Worm (Caenorhabditis elegans) whole organism, L1 larva: Measurements from ENCODE around the gene T22D1.1.
A peak's percentile ranks its signal among the peaks of the same experiment; 100 is the strongest.

Experiments used
- C16A3.4 ChIP-seq: fragments of 150-350 bp; optimal IDR thresholded peaks from 2 replicates; lab custom pipeline; 2014; ENCODE audit warnings: missing biosample characterization, missing genetic modification characterization
- Y116A8C.19 ChIP-seq: sonication (generic microtip); optimal IDR thresholded peaks from 2 replicates; lab custom pipeline; 2016; ENCODE audit warnings: missing compliant biosample characterization, missing genetic modification characterization, borderline replicate concordance
- alr-1 ChIP-seq: fragments of 200-800 bp; sonication (Bioruptor generic); optimal IDR thresholded peaks from 2 replicates; lab custom pipeline; 2018; ENCODE audit warnings: borderline replicate concordance, mild to moderate bottlenecking, missing genetic modification characterization, missing compliant biosample characterization
- aly-2 ChIP-seq: fragments of 150-350 bp; optimal IDR thresholded peaks from 2 replicates; lab custom pipeline; 2014; ENCODE audit warnings: missing biosample characterization, missing genetic modification characterization
- blmp-1 ChIP-seq: fragments of 150-350 bp; optimal IDR thresholded peaks from 2 replicates; lab custom pipeline; 2014; ENCODE audit warnings: missing biosample characterization, missing genetic modification characterization
- ceh-82 ChIP-seq, 3 experiments: fragments of 150-350 bp in 1 of 3; sonication (generic microtip) in 2 of 3; optimal IDR thresholded peaks; 2 replicates each; lab custom pipeline; 2014 to 2017; ENCODE audit warnings: missing biosample characterization in 3 of 3, missing genetic modification characterization in 3 of 3
- dpl-1 ChIP-seq, 3 experiments: fragments of 150-350 bp in 2 of 3; sonication (generic microtip) in 1 of 3; optimal IDR thresholded peaks; 2 replicates each; lab custom pipeline; 2014 to 2017; ENCODE audit warnings: missing biosample characterization in 3 of 3, missing genetic modification characterization in 3 of 3, missing genetic modification reagents in 3 of 3
- efl-1 ChIP-seq, 4 experiments: fragments of 150-350 bp; optimal IDR thresholded peaks in 3 of 4; peaks in 1 of 4; 1 replicate in 1 of 4; 2 replicates in 3 of 4; lab custom pipeline; 2014; ENCODE audit warnings: missing biosample characterization in 2 of 4, missing genetic modification characterization in 2 of 4, missing genetic modification reagents in 2 of 4
- egl-13 ChIP-seq: sonication (generic microtip); optimal IDR thresholded peaks from 2 replicates; lab custom pipeline; 2016; ENCODE audit warnings: missing genotype, missing genetic modification reagents, missing genetic modification characterization, missing compliant biosample characterization
- ets-5 ChIP-seq: fragments of 200-800 bp; sonication (Bioruptor generic); IDR thresholded peaks from 2 replicates; pipeline ENCODE4 v1.3.6; 2022; ENCODE audit warnings: missing genetic modification characterization, missing compliant biosample characterization
- fkh-10 ChIP-seq: sonication (generic microtip); optimal IDR thresholded peaks from 2 replicates; lab custom pipeline; 2017; ENCODE audit warnings: missing biosample characterization, missing genetic modification reagents, missing genetic modification characterization
- fkh-4 ChIP-seq: sonication (generic microtip); optimal IDR thresholded peaks from 2 replicates; lab custom pipeline; 2016; ENCODE audit warnings: missing compliant biosample characterization, missing genetic modification characterization, borderline replicate concordance
- fkh-8 ChIP-seq: sonication (generic microtip); optimal IDR thresholded peaks from 2 replicates; lab custom pipeline; 2016; ENCODE audit warnings: mild to moderate bottlenecking, missing genetic modification characterization, missing compliant biosample characterization
- grh-1 ChIP-seq: fragments of 200-800 bp; sonication (Bioruptor generic); IDR thresholded peaks from 2 replicates; pipeline ENCODE4 v1.3.6; 2022; ENCODE audit warnings: missing genetic modification reagents, missing genetic modification characterization, missing compliant biosample characterization
- hlh-17 ChIP-seq: fragments of 200-800 bp; sonication (Bioruptor generic); optimal IDR thresholded peaks from 2 replicates; lab custom pipeline; 2018; ENCODE audit warnings: missing genetic modification characterization, mild to moderate bottlenecking, missing compliant biosample characterization, moderate library complexity, borderline replicate concordance
- irx-1 ChIP-seq: sonication (generic microtip); optimal IDR thresholded peaks from 2 replicates; lab custom pipeline; 2016; ENCODE audit warnings: missing genetic modification characterization, missing compliant biosample characterization
- isw-1 ChIP-seq: fragments of 200-800 bp; sonication (Bioruptor generic); IDR thresholded peaks from 2 replicates; pipeline ENCODE4 v1.3.6; 2022; ENCODE audit warnings: missing genetic modification characterization, missing compliant biosample characterization
- jun-1 ChIP-seq: fragments of 150-350 bp; optimal IDR thresholded peaks from 2 replicates; lab custom pipeline; 2014; ENCODE audit warnings: missing biosample characterization, missing genetic modification reagents, missing genetic modification characterization
- lin-13 ChIP-seq: fragments of 150-350 bp; optimal IDR thresholded peaks from 2 replicates; lab custom pipeline; 2014; ENCODE audit warnings: missing biosample characterization, missing genetic modification reagents, missing genetic modification characterization
- lin-35 ChIP-seq, 2 experiments: fragments of 150-350 bp; optimal IDR thresholded peaks; 2 replicates each; lab custom pipeline; 2014; ENCODE audit warnings: missing biosample characterization in 2 of 2, missing genetic modification characterization in 2 of 2, missing genetic modification reagents in 2 of 2
- mab-9 ChIP-seq: fragments of 200-800 bp; sonication (Bioruptor generic); IDR thresholded peaks from 2 replicates; pipeline ENCODE4 v1.3.6; 2022; ENCODE audit warnings: missing genetic modification reagents, missing genetic modification characterization, missing compliant biosample characterization
- mep-1 ChIP-seq: fragments of 150-350 bp; optimal IDR thresholded peaks from 2 replicates; lab custom pipeline; 2014; ENCODE audit warnings: missing biosample characterization, missing genetic modification characterization
- nhr-19 ChIP-seq: fragments of 200-800 bp; sonication (Bioruptor generic); conservative IDR thresholded peaks from 2 replicates; pipeline ENCODE4 v1.3.6; 2022; ENCODE audit warnings: missing genetic modification characterization, missing compliant biosample characterization
- nhr-20 ChIP-seq: sonication (generic microtip); optimal IDR thresholded peaks from 2 replicates; lab custom pipeline; 2016; ENCODE audit warnings: mild to moderate bottlenecking, missing genetic modification characterization, missing compliant biosample characterization
- nhr-237 ChIP-seq: fragments of 150-350 bp; optimal IDR thresholded peaks from 2 replicates; lab custom pipeline; 2014; ENCODE audit warnings: missing biosample characterization, missing genetic modification characterization
- nhr-76 ChIP-seq: sonication (generic microtip); optimal IDR thresholded peaks from 2 replicates; lab custom pipeline; 2017; ENCODE audit warnings: missing biosample characterization, missing genetic modification characterization
- nhr-77 ChIP-seq: fragments of 150-350 bp; optimal IDR thresholded peaks from 2 replicates; lab custom pipeline; 2014; ENCODE audit warnings: missing biosample characterization, missing genetic modification characterization
- pax-3 ChIP-seq: fragments of 200-800 bp; sonication (Bioruptor generic); optimal IDR thresholded peaks from 2 replicates; lab custom pipeline; 2018; ENCODE audit warnings: mild to moderate bottlenecking, missing genetic modification characterization, moderate library complexity, missing compliant biosample characterization
- rnt-1 ChIP-seq: sonication (generic microtip); optimal IDR thresholded peaks from 2 replicates; lab custom pipeline; 2016; ENCODE audit warnings: mild to moderate bottlenecking, missing genetic modification characterization, moderate library complexity, missing compliant biosample characterization
- skn-1 ChIP-seq: fragments of 150-350 bp; optimal IDR thresholded peaks from 2 replicates; lab custom pipeline; 2014; ENCODE audit warnings: missing biosample characterization, missing genetic modification characterization
- snu-23 ChIP-seq: sonication (generic microtip); optimal IDR thresholded peaks from 2 replicates; lab custom pipeline; 2016; ENCODE audit warnings: missing genetic modification characterization, missing compliant biosample characterization
- swsn-7 ChIP-seq: sonication (generic microtip); optimal IDR thresholded peaks from 2 replicates; lab custom pipeline; 2016; ENCODE audit warnings: missing genetic modification characterization, missing compliant biosample characterization
- tbx-2 ChIP-seq: sonication (generic microtip); optimal IDR thresholded peaks from 2 replicates; lab custom pipeline; 2016; ENCODE audit warnings: missing genetic modification characterization, missing compliant biosample characterization
- unc-62 ChIP-seq: fragments of 150-350 bp; optimal IDR thresholded peaks from 2 replicates; lab custom pipeline; 2014; ENCODE audit warnings: missing biosample characterization, missing genetic modification reagents, missing genetic modification characterization
- unc-86 ChIP-seq: sonication (generic microtip); optimal IDR thresholded peaks from 2 replicates; lab custom pipeline; 2016; ENCODE audit warnings: missing genetic modification characterization, missing compliant biosample characterization
- xbp-1 ChIP-seq: sonication (generic microtip); optimal IDR thresholded peaks from 2 replicates; lab custom pipeline; 2016; ENCODE audit warnings: missing genetic modification characterization, missing compliant biosample characterization
- zip-4 ChIP-seq: fragments of 200-800 bp; sonication (Bioruptor generic); optimal IDR thresholded peaks from 2 replicates; lab custom pipeline; 2018; ENCODE audit warnings: mild to moderate bottlenecking, missing genetic modification characterization, moderate library complexity, missing compliant biosample characterization

The T22D1.1 gene

DNA sequence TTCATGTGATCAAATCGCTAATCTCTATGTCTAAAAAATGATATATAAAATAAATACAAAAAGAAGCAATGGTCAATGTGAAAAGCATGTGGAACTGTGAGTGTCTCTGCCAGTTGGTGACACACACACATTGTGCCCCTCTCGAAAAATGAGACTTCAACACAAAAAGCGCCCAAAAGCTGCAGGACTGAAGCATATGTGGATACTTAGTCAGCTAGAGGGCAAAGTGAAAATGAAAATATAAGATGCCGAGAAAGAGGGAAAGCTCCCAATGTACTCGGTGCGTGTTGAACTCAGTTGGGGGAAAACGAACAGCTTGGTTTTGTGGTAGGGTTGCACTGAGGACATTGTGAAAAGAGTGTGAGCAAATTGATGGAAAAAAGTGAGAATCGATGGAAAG is 42.0 kb upstream of the T22D1.1 start (continued):
- TF ChIP-seq nhr-20 (tag; lab: Kevin White, UChicago) (peak; percentile 71), fkh-8 (tag; lab: Kevin White, UChicago) (peak; percentile 59), jun-1 (tag; lab: Kevin White, UChicago) (peak; percentile 28), nhr-237 (no peak), xbp-1 (tag; lab: Kevin White, UChicago) (peak; percentile 35), egl-13 (peak; percentile 28), nhr-77 (peak; percentile 54), lin-13 (GFP tag; lab: Kevin White, UChicago) (no peak), ceh-82 (tag; optimal IDR thresholded peaks at IDR 0.05; lab: Kevin White, UChicago) (peak; percentile 29 to 75 (median 39)), nhr-19 (GFP tag; lab: Robert Waterston, UW) (peak; percentile 83), fkh-10 (GFP tag; lab: Kevin White, UChicago) (peak; percentile 71), unc-86 (peak; percentile 52), tbx-2 (tag; lab: Kevin White, UChicago) (peak; percentile 75), snu-23 (GFP tag; lab: Kevin White, UChicago) (peak; percentile 71), skn-1 (peak; percentile 15), unc-62 (GFP tag; lab: Kevin White, UChicago) (no peak), mep-1 (tag; lab: Kevin White, UChicago) (peak; percentile 50), aly-2 (tag; lab: Kevin White, UChicago) (no peak)

ce11 chrIV:6883342-6883741 is 39.8 kb upstream of the T22D1.1 start, which contains the start of gene tre-2:
Gene tre-2 (minus strand): TSS chrIV:6883442.
- TF ChIP-seq alr-1 (tag; lab: Kevin White, UChicago) (no peak), Y116A8C.19 (tag; lab: Kevin White, UChicago) (no peak), tbx-2 (tag; lab: Kevin White, UChicago) (no peak), unc-86 (no peak), irx-1 (tag; lab: Kevin White, UChicago) (no peak), mab-9 (GFP tag; lab: Robert Waterston, UW) (no peak), nhr-76 (tag; lab: Kevin White, UChicago) (no peak), ets-5 (GFP tag; lab: Robert Waterston, UW) (no peak)

DNA sequence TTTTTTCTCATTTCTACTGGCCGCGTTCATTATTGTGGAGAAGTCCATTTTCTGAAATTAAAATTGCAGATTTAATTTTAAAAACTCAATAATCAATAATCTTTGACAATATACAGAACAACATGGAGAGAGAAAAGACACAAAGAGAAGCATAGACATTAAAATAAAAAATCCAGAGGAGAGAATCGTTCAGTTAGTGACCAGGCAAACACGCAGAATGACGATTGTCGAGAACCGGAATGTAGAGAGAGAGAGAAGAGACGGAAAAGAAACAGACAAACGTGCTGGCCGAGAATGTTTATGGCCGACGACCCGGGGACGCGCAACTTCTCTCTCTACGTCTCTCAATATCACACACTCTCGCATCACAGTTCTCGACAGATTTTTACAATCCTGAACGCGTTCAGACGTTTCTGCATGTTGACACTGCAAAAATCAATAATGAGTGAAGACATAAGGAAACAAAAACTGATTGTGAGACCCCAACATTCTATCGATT is 35.5 kb upstream of the T22D1.1 start, which contains the start of the genes T05A12.3 and T05A12.4:
TSS of gene T05A12.3 (minus strand) at position 51 of the 499 bp plus-strand sequence.
TSS of gene T05A12.4 (plus strand) at position 348 of the 499 bp plus-strand sequence.
- TF ChIP-seq zip-4 (GFP tag; lab: Kevin White, UChicago) (no peak), rnt-1 (tag; lab: Kevin White, UChicago) (peak; percentile 76), grh-1 (GFP tag; lab: Robert Waterston, UW) (peak; percentile 15; the same call in 1 of the 2 replicates), swsn-7 (tag; lab: Kevin White, UChicago) (peak; percentile 12), isw-1 (GFP tag; lab: Robert Waterston, UW) (peak; percentile 13), dpl-1 (GFP tag; optimal IDR thresholded peaks at IDR 0.05; lab: Kevin White, UChicago) (peak in 2 of 3 experiments; percentile 38 to 40), unc-62 (GFP tag; lab: Kevin White, UChicago) (no peak), ceh-82 (tag; optimal IDR thresholded peaks at IDR 0.05; lab: Kevin White, UChicago) (peak in 2 of 3 experiments; percentile 1 to 34), skn-1 (peak; percentile 28), jun-1 (tag; lab: Kevin White, UChicago) (peak; percentile 55), blmp-1 (tag; lab: Kevin White, UChicago) (peak; percentile 34), nhr-20 (tag; lab: Kevin White, UChicago) (peak; percentile 15), xbp-1 (tag; lab: Kevin White, UChicago) (peak; percentile 31), fkh-4 (tag; lab: Kevin White, UChicago) (no peak), C16A3.4 (tag; lab: Kevin White, UChicago) (peak; percentile 22), efl-1 (optimal IDR thresholded peaks at IDR 0.05; lab: Kevin White, UChicago) (peak; percentile 56 to 57), efl-1 (GFP tag; optimal IDR thresholded peaks at IDR 0.05 in 1 of 2; lab: Kevin White, UChicago) (peak; percentile 32 to 87), lin-35 (GFP tag; optimal IDR thresholded peaks at IDR 0.05; lab: Kevin White, UChicago) (peak in 1 of 2 experiments; percentile 41), hlh-17 (GFP tag; lab: Kevin White, UChicago) (no peak), pax-3 (tag; lab: Kevin White, UChicago) (no peak)
